Fruit fly (Drosophila melanogaster) whole organism, embryonic: Measurements from ENCODE around the gene Ugt36D1.

ENCODE experiments used
- Atf3 ChIP-seq: fragments of 200-800 bp; sonication (Bioruptor generic); optimal IDR thresholded peaks from 3 replicates; lab custom pipeline; 2016; ENCODE audit warnings: missing biosample characterization, missing genetic modification characterization
- Bgb ChIP-seq: fragments of 200-800 bp; sonication (Bioruptor generic); IDR thresholded peaks from 2 replicates; pipeline ENCODE4 v1.3.6; 2022; ENCODE audit warnings: missing biosample characterization, missing genetic modification characterization; ENCODE audit not compliant: partially characterized antibody
- CG10274 ChIP-seq: fragments of 200-800 bp; sonication (Bioruptor generic); optimal IDR thresholded peaks from 3 replicates; lab custom pipeline; 2017; ENCODE audit warnings: missing biosample characterization, mild to moderate bottlenecking, missing genetic modification characterization
- CG10543 ChIP-seq: fragments of 200-800 bp; sonication (Bioruptor generic); optimal IDR thresholded peaks from 3 replicates; lab custom pipeline; 2017; ENCODE audit warnings: missing biosample characterization, mild to moderate bottlenecking, missing genetic modification characterization, moderate library complexity
- CG11247 ChIP-seq: fragments of 200-800 bp; sonication (Bioruptor generic); IDR thresholded peaks from 2 replicates; pipeline ENCODE4 v1.3.6; 2022; ENCODE audit warnings: missing biosample characterization, missing genetic modification characterization
- CG12299 ChIP-seq: fragments of 200-800 bp; sonication (Bioruptor generic); optimal IDR thresholded peaks from 2 replicates; lab custom pipeline; 2018; ENCODE audit warnings: missing biosample characterization, mild to moderate bottlenecking, missing genetic modification characterization
- CG12942 ChIP-seq: fragments of 200-800 bp; sonication (Bioruptor generic); optimal IDR thresholded peaks from 3 replicates; lab custom pipeline; 2016; ENCODE audit warnings: missing biosample characterization, missing genetic modification characterization
- CG13424 ChIP-seq: fragments of 200-800 bp; sonication (Bioruptor generic); optimal IDR thresholded peaks from 2 replicates; lab custom pipeline; 2019; ENCODE audit warnings: missing biosample characterization, mild to moderate bottlenecking, missing genetic modification characterization, moderate library complexity
- CG14710 ChIP-seq: fragments of 200-800 bp; sonication (Bioruptor generic); optimal IDR thresholded peaks from 3 replicates; lab custom pipeline; 2019; ENCODE audit warnings: missing biosample characterization, mild to moderate bottlenecking, missing genetic modification characterization, moderate library complexity
- CG15073 ChIP-seq: fragments of 200-800 bp; sonication (Bioruptor generic); optimal IDR thresholded peaks from 2 replicates; lab custom pipeline; 2016; ENCODE audit warnings: missing biosample characterization, missing genetic modification characterization
- CG2712 ChIP-seq: fragments of 200-800 bp; optimal IDR thresholded peaks from 3 replicates; lab custom pipeline; 2019; ENCODE audit warnings: missing biosample characterization, mild to moderate bottlenecking, missing genetic modification characterization, moderate library complexity
- CG3847 ChIP-seq: fragments of 200-800 bp; sonication (Bioruptor generic); IDR thresholded peaks from 2 replicates; pipeline ENCODE4 v1.3.6; 2022; ENCODE audit warnings: missing biosample characterization, missing genetic modification characterization
- CG42726 ChIP-seq: fragments of 200-800 bp; sonication (Bioruptor generic); IDR thresholded peaks from 2 replicates; pipeline ENCODE4 v1.3.6; 2022; ENCODE audit warnings: missing biosample characterization, missing genetic modification characterization; ENCODE audit not compliant: partially characterized antibody
- CG4360 ChIP-seq: fragments of 200-800 bp; sonication (Bioruptor generic); IDR thresholded peaks from 2 replicates; pipeline ENCODE4 v1.3.6; 2022; ENCODE audit warnings: missing biosample characterization, missing genetic modification characterization
- CG4424 ChIP-seq: fragments of 200-800 bp; sonication (Bioruptor generic); optimal IDR thresholded peaks from 3 replicates; lab custom pipeline; 2016; ENCODE audit warnings: missing biosample characterization, missing genetic modification characterization
- CG4617 ChIP-seq: fragments of 200-800 bp; sonication (Bioruptor generic); optimal IDR thresholded peaks from 3 replicates; lab custom pipeline; 2016; ENCODE audit warnings: missing biosample characterization, missing genetic modification characterization, borderline replicate concordance
- CG6654 ChIP-seq: fragments of 200-800 bp; sonication (Bioruptor generic); optimal IDR thresholded peaks from 2 replicates; lab custom pipeline; 2017; ENCODE audit warnings: missing biosample characterization, mild to moderate bottlenecking, missing genetic modification characterization
- CG7372 ChIP-seq: fragments of 200-800 bp; sonication (Bioruptor generic); IDR thresholded peaks from 2 replicates; pipeline ENCODE4 v1.3.6; 2022; ENCODE audit warnings: missing biosample characterization, missing genetic modification characterization
- CG8290 ChIP-seq, 3 experiments: fragments of 200-800 bp; sonication (Bioruptor generic); optimal IDR thresholded peaks; 2 replicates each; lab custom pipeline; 2016 to 2019; ENCODE audit warnings: missing biosample characterization in 3 of 3, missing genetic modification characterization in 3 of 3, mild to moderate bottlenecking in 2 of 3, moderate library complexity in 1 of 3
- CG8478 ChIP-seq: fragments of >200 bp; optimal IDR thresholded peaks from 2 replicates; lab custom pipeline; 2018
- CG8944 ChIP-seq: fragments of 200-800 bp; sonication (Bioruptor generic); optimal IDR thresholded peaks from 3 replicates; lab custom pipeline; 2016; ENCODE audit warnings: missing biosample characterization, missing genetic modification characterization
- Dek ChIP-seq: fragments of 200-800 bp; sonication (Bioruptor generic); optimal IDR thresholded peaks from 3 replicates; lab custom pipeline; 2019; ENCODE audit warnings: missing biosample characterization, mild to moderate bottlenecking, missing genetic modification characterization, moderate library complexity
- Dp ChIP-seq: fragments of 200-800 bp; sonication (Bioruptor generic); optimal IDR thresholded peaks from 2 replicates; lab custom pipeline; 2018; ENCODE audit warnings: missing biosample characterization, mild to moderate bottlenecking, missing genetic modification characterization, moderate library complexity
- Dref ChIP-seq: fragments of 200-800 bp; sonication (Bioruptor generic); IDR thresholded peaks from 2 replicates; pipeline ENCODE4 v1.3.6; 2022; ENCODE audit warnings: missing biosample characterization, missing genetic modification characterization
- ERR ChIP-seq: fragments of 200-800 bp; sonication (Bioruptor generic); optimal IDR thresholded peaks from 2 replicates; lab custom pipeline; 2016; ENCODE audit warnings: missing biosample characterization, missing genetic modification characterization
- Rfx ChIP-seq: fragments of 200-800 bp; sonication (Bioruptor generic); IDR thresholded peaks from 2 replicates; pipeline ENCODE4 v1.3.6; 2022; ENCODE audit warnings: missing biosample characterization, missing genetic modification characterization
- Six4 ChIP-seq: fragments of 200-800 bp; sonication (Bioruptor generic); optimal IDR thresholded peaks from 2 replicates; lab custom pipeline; 2016; ENCODE audit warnings: missing biosample characterization, missing genetic modification characterization
- Ssrp ChIP-seq: fragments of 200-800 bp; sonication (Bioruptor generic); optimal IDR thresholded peaks from 2 replicates; lab custom pipeline; 2018; ENCODE audit warnings: missing biosample characterization, mild to moderate bottlenecking, missing genetic modification characterization, moderate library complexity
- Xrp1 ChIP-seq: fragments of 200-800 bp; sonication (Bioruptor generic); IDR thresholded peaks from 2 replicates; pipeline ENCODE4 v1.3.6; 2022; ENCODE audit warnings: missing biosample characterization, missing genetic modification characterization
- YL-1 ChIP-seq: fragments of 200-800 bp; sonication (Bioruptor generic); optimal IDR thresholded peaks from 3 replicates; lab custom pipeline; 2017; ENCODE audit warnings: missing biosample characterization, mild to moderate bottlenecking, missing genetic modification characterization
- ac ChIP-seq: fragments of 200-800 bp; sonication (Bioruptor generic); optimal IDR thresholded peaks from 3 replicates; lab custom pipeline; 2017; ENCODE audit warnings: missing biosample characterization, mild to moderate bottlenecking, missing genetic modification characterization
- ase ChIP-seq: fragments of 200-800 bp; sonication (Bioruptor generic); IDR thresholded peaks from 3 replicates; pipeline ENCODE4 v1.3.6; 2022; ENCODE audit warnings: missing biosample characterization, missing genetic modification characterization
- bigmax ChIP-seq: fragments of 200-800 bp; sonication (Bioruptor generic); optimal IDR thresholded peaks from 2 replicates; lab custom pipeline; 2018; ENCODE audit warnings: missing biosample characterization, mild to moderate bottlenecking, missing genetic modification characterization
- chinmo ChIP-seq: fragments of 200-800 bp; sonication (Bioruptor generic); IDR thresholded peaks from 4 replicates; pipeline ENCODE4 v1.3.6; 2022; ENCODE audit warnings: missing biosample characterization, missing genetic modification characterization; ENCODE audit not compliant: partially characterized antibody
- dmrt11E ChIP-seq: fragments of 200-800 bp; sonication (Bioruptor generic); optimal IDR thresholded peaks from 3 replicates; lab custom pipeline; 2018; ENCODE audit warnings: missing biosample characterization, mild to moderate bottlenecking, missing genetic modification characterization, moderate library complexity
- ftz-f1 ChIP-seq: fragments of 200-800 bp; sonication (Bioruptor generic); optimal IDR thresholded peaks from 2 replicates; lab custom pipeline; 2016; ENCODE audit warnings: missing biosample characterization, missing genetic modification characterization
- gsb-n ChIP-seq: fragments of 200-800 bp; sonication (Bioruptor generic); optimal IDR thresholded peaks from 3 replicates; lab custom pipeline; 2018; ENCODE audit warnings: missing biosample characterization, mild to moderate bottlenecking, missing genetic modification characterization
- lilli ChIP-seq: fragments of 200-800 bp; sonication (Bioruptor generic); optimal IDR thresholded peaks from 3 replicates; lab custom pipeline; 2016; ENCODE audit warnings: missing biosample characterization, missing genetic modification characterization
- lola ChIP-seq, 3 experiments: fragments of >200 bp in 2 of 3; fragments of 200-800 bp in 1 of 3; sonication (Bioruptor generic) in 1 of 3; optimal IDR thresholded peaks; 2 replicates each; lab custom pipeline; 2017 to 2019; ENCODE audit warnings: missing biosample characterization in 3 of 3, missing genetic modification characterization in 3 of 3, mild to moderate bottlenecking in 1 of 3, moderate library complexity in 1 of 3
- onecut ChIP-seq: fragments of 200-800 bp; sonication (Bioruptor generic); IDR thresholded peaks from 2 replicates; pipeline ENCODE4 v1.3.6; 2022; ENCODE audit warnings: missing biosample characterization, missing genetic modification characterization
- pnt ChIP-seq: fragments of 200-800 bp; sonication (Bioruptor generic); optimal IDR thresholded peaks from 3 replicates; lab custom pipeline; 2016; ENCODE audit warnings: missing biosample characterization, missing genetic modification characterization
- sd ChIP-seq: fragments of 200-800 bp; sonication (Bioruptor generic); optimal IDR thresholded peaks from 3 replicates; lab custom pipeline; 2018; ENCODE audit warnings: missing biosample characterization, mild to moderate bottlenecking, missing genetic modification characterization, moderate library complexity
- sima ChIP-seq: fragments of 200-800 bp; sonication (Bioruptor generic); optimal IDR thresholded peaks from 2 replicates; lab custom pipeline; 2016; ENCODE audit warnings: missing biosample characterization, missing genetic modification characterization
- sug ChIP-seq: fragments of 200-800 bp; optimal IDR thresholded peaks from 2 replicates; lab custom pipeline; 2019; ENCODE audit warnings: missing biosample characterization, mild to moderate bottlenecking, missing genetic modification characterization, moderate library complexity
- toy ChIP-seq: fragments of 200-800 bp; sonication (Bioruptor generic); IDR thresholded peaks from 2 replicates; pipeline ENCODE4 v1.3.6; 2022; ENCODE audit warnings: missing biosample characterization, missing genetic modification characterization
- vvl ChIP-seq: fragments of 200-800 bp; sonication (Bioruptor generic); IDR thresholded peaks from 2 replicates; pipeline ENCODE4 v1.3.6; 2022; ENCODE audit warnings: missing biosample characterization, missing genetic modification characterization
- zen ChIP-seq: fragments of 200-800 bp; sonication (Bioruptor generic); optimal IDR thresholded peaks from 3 replicates; lab custom pipeline; 2018; ENCODE audit warnings: missing biosample characterization, mild to moderate bottlenecking, missing genetic modification characterization, moderate library complexity
- zfh1 ChIP-seq: fragments of 200-800 bp; sonication (Bioruptor generic); IDR thresholded peaks from 3 replicates; pipeline ENCODE4 v1.3.6; 2022; ENCODE audit warnings: missing biosample characterization, missing genetic modification characterization

The Ugt36D1 gene

dm6 chr2L:18858661-18859532, 35.5 kb downstream of the Ugt36D1 start, which contains the start of the genes CG10602 and mRpL13 (continued):
- TF ChIP-seq gsb-n (tag; lab: Kevin White, UChicago) (peak; percentile 19), Atf3 (GFP tag; lab: Kevin White, UChicago) (no peak), lola (GFP tag; optimal IDR thresholded peaks at IDR 0.05; lab: Kevin White, UChicago) (peak in 1 of 3 experiments; percentile 13), sima (no peak), Dp (GFP tag; lab: Kevin White, UChicago) (peak; percentile 66), ERR (GFP tag; lab: Kevin White, UChicago) (peak; percentile 17), CG8944 (GFP tag; lab: Kevin White, UChicago) (peak; percentile 10), Ssrp (tag; lab: Kevin White, UChicago) (no peak), sug (tag; lab: Kevin White, UChicago) (peak; percentile 47), ac (GFP tag; lab: Kevin White, UChicago) (no peak), CG13424 (tag; lab: Kevin White, UChicago) (peak; percentile 18), CG42726 (GFP tag; lab: Robert Waterston, UW) (peak; percentile 73; the same call in 1 of the 2 replicates), CG3847 (GFP tag; lab: Robert Waterston, UW) (peak; percentile 46), Dek (tag; lab: Kevin White, UChicago) (peak; percentile 78), Dref (GFP tag; lab: Robert Waterston, UW) (peak; percentile 50), Rfx (GFP tag; lab: Robert Waterston, UW) (peak; percentile 37; the same call in 1 of the 2 replicates), zfh1 (no peak), Six4 (GFP tag; lab: Kevin White, UChicago) (peak; percentile 1), CG8290 (GFP tag; optimal IDR thresholded peaks at IDR 0.05; lab: Kevin White, UChicago) (peak; percentile 76), CG8290 (tag; optimal IDR thresholded peaks at IDR 0.05; lab: Kevin White, UChicago) (peak in 1 of 2 experiments; percentile 93), CG2712 (tag; lab: Kevin White, UChicago) (peak; percentile 63), CG10543 (no peak), CG4617 (GFP tag; lab: Kevin White, UChicago) (peak; percentile 81), CG11247 (GFP tag; lab: Robert Waterston, UW) (no peak), CG15073 (no peak), ftz-f1 (GFP tag; lab: Kevin White, UChicago) (peak; percentile 2), onecut (no peak), toy (GFP tag; lab: Robert Waterston, UW) (no peak), vvl (GFP tag; lab: Robert Waterston, UW) (peak; percentile 49), CG4424 (GFP tag; lab: Kevin White, UChicago) (peak; percentile 27), Bgb (peak; percentile 39; the same call in 1 of the 2 replicates), CG10274 (no peak), bigmax (GFP tag; lab: Kevin White, UChicago) (no peak), sd (tag; lab: Kevin White, UChicago) (peak; percentile 66), lilli (GFP tag; lab: Kevin White, UChicago) (peak; percentile 22), Xrp1 (GFP tag; lab: Robert Waterston, UW) (0 out of 2 replicates have a peak, but pooled peaks have one; percentile 4), CG8478 (lab: Kevin White, UChicago) (peak; percentile 93), zen (tag; lab: Kevin White, UChicago) (peak; percentile 84), pnt (GFP tag; lab: Kevin White, UChicago) (peak; percentile 24), CG12299 (tag; lab: Kevin White, UChicago) (no peak), dmrt11E (tag; lab: Kevin White, UChicago) (peak; percentile 5), CG14710 (tag; lab: Kevin White, UChicago) (peak; percentile 68), chinmo (GFP tag; lab: Robert Waterston, UW) (peak; percentile 75; the same call in 1 of the 4 replicates), CG12942 (GFP tag; lab: Kevin White, UChicago) (no peak), YL-1 (GFP tag; lab: Kevin White, UChicago) (peak; percentile 28), CG6654 (GFP tag; lab: Kevin White, UChicago) (no peak), ase (no peak), CG4360 (peak; percentile 86), CG7372 (no peak)
